Worm (Caenorhabditis elegans) whole organism, late embryonic: ENCODE results near the gene srx-88.
A peak's percentile ranks its signal among the peaks of the same experiment; 100 is the strongest.

Experiments used
- C08G9.2 ChIP-seq: sonication (generic microtip); optimal IDR thresholded peaks from 2 replicates; lab custom pipeline; 2016; ENCODE audit warnings: mild to moderate bottlenecking, missing genetic modification characterization, moderate library complexity, missing compliant biosample characterization
- C38D4.7 ChIP-seq: fragments of 200-800 bp; sonication (Bioruptor generic); optimal IDR thresholded peaks from 2 replicates; lab custom pipeline; 2018; ENCODE audit warnings: mild to moderate bottlenecking, missing genetic modification characterization, moderate library complexity, missing compliant biosample characterization
- F13H6.1 ChIP-seq: sonication (generic microtip); optimal IDR thresholded peaks from 2 replicates; lab custom pipeline; 2016; ENCODE audit warnings: missing genetic modification characterization, missing compliant biosample characterization
- Y22D7AL.16 ChIP-seq: sonication (generic microtip); optimal IDR thresholded peaks from 2 replicates; lab custom pipeline; 2016; ENCODE audit warnings: missing genetic modification characterization, missing compliant biosample characterization
- ceh-19 ChIP-seq: fragments of 200-800 bp; sonication (Bioruptor generic); optimal IDR thresholded peaks from 2 replicates; lab custom pipeline; 2018; ENCODE audit warnings: mild to moderate bottlenecking, missing genetic modification characterization, missing compliant biosample characterization
- ceh-2 ChIP-seq: sonication (generic microtip); optimal IDR thresholded peaks from 2 replicates; lab custom pipeline; 2016; ENCODE audit warnings: missing genotype, missing genetic modification characterization, missing compliant biosample characterization
- ceh-22 ChIP-seq: sonication (generic microtip); optimal IDR thresholded peaks from 2 replicates; lab custom pipeline; 2017; ENCODE audit warnings: missing biosample characterization, missing genetic modification characterization
- ceh-30 ChIP-seq: fragments of 150-350 bp; optimal IDR thresholded peaks from 2 replicates; lab custom pipeline; 2014; ENCODE audit warnings: missing biosample characterization, missing genetic modification characterization
- ceh-34 ChIP-seq: sonication (generic microtip); optimal IDR thresholded peaks from 2 replicates; lab custom pipeline; 2016; ENCODE audit warnings: mild to moderate bottlenecking, missing genetic modification characterization, missing compliant biosample characterization
- ceh-6 ChIP-seq: fragments of 200-800 bp; sonication (Bioruptor generic); optimal IDR thresholded peaks from 2 replicates; lab custom pipeline; 2018; ENCODE audit warnings: mild to moderate bottlenecking, missing genetic modification characterization, missing compliant biosample characterization
- che-1 ChIP-seq: sonication (generic microtip); optimal IDR thresholded peaks from 2 replicates; lab custom pipeline; 2016; ENCODE audit warnings: mild to moderate bottlenecking, missing genetic modification characterization, missing compliant biosample characterization
- dve-1 ChIP-seq: sonication (generic microtip); optimal IDR thresholded peaks from 2 replicates; lab custom pipeline; 2017; ENCODE audit warnings: antibody characterized with exemption, mild to moderate bottlenecking, missing genetic modification characterization, missing compliant biosample characterization
- elt-4 ChIP-seq: sonication (generic microtip); optimal IDR thresholded peaks from 2 replicates; lab custom pipeline; 2016; ENCODE audit warnings: missing genetic modification characterization, missing compliant biosample characterization
- eyg-1 ChIP-seq: sonication (generic microtip); optimal IDR thresholded peaks from 2 replicates; lab custom pipeline; 2016; ENCODE audit warnings: missing genotype, missing genetic modification characterization, missing compliant biosample characterization
- fax-1 ChIP-seq: sonication (generic microtip); optimal IDR thresholded peaks from 2 replicates; lab custom pipeline; 2016; ENCODE audit warnings: missing genotype, missing genetic modification characterization, missing compliant biosample characterization
- fkh-6 ChIP-seq: sonication (generic microtip); optimal IDR thresholded peaks from 2 replicates; lab custom pipeline; 2016; ENCODE audit warnings: missing genetic modification characterization, missing compliant biosample characterization
- hlh-15 ChIP-seq: sonication (generic microtip); optimal IDR thresholded peaks from 2 replicates; lab custom pipeline; 2016; ENCODE audit warnings: missing genetic modification characterization, missing compliant biosample characterization
- hlh-30 ChIP-seq: sonication (generic microtip); optimal IDR thresholded peaks from 2 replicates; lab custom pipeline; 2017; ENCODE audit warnings: antibody characterized with exemption, missing genetic modification characterization, missing compliant biosample characterization; ENCODE audit not compliant: insufficient read depth
- lin-11 ChIP-seq: fragments of 200-800 bp; sonication (Bioruptor generic); optimal IDR thresholded peaks from 2 replicates; lab custom pipeline; 2018; ENCODE audit warnings: mild to moderate bottlenecking, missing genetic modification characterization, missing compliant biosample characterization
- madf-2 ChIP-seq: sonication (generic microtip); optimal IDR thresholded peaks from 2 replicates; lab custom pipeline; 2017; ENCODE audit warnings: missing genetic modification characterization, missing compliant biosample characterization
- nhr-232 ChIP-seq: sonication (generic microtip); optimal IDR thresholded peaks from 2 replicates; lab custom pipeline; 2016; ENCODE audit warnings: missing genetic modification characterization, missing compliant biosample characterization
- npax-4 ChIP-seq: sonication (generic microtip); optimal IDR thresholded peaks from 2 replicates; lab custom pipeline; 2016; ENCODE audit warnings: missing genetic modification characterization, missing compliant biosample characterization
- pag-3 ChIP-seq: sonication (generic microtip); optimal IDR thresholded peaks from 2 replicates; lab custom pipeline; 2016; ENCODE audit warnings: missing compliant biosample characterization, missing genetic modification characterization, borderline replicate concordance
- pat-9 ChIP-seq: fragments of 200-800 bp; sonication (Bioruptor generic); optimal IDR thresholded peaks from 2 replicates; lab custom pipeline; 2018; ENCODE audit warnings: mild to moderate bottlenecking, missing genetic modification characterization, moderate library complexity, missing compliant biosample characterization
- ref-2 ChIP-seq: sonication (generic microtip); optimal IDR thresholded peaks from 2 replicates; lab custom pipeline; 2016; ENCODE audit warnings: missing genetic modification characterization, missing compliant biosample characterization
- rnt-1 ChIP-seq: sonication (generic microtip); optimal IDR thresholded peaks from 2 replicates; lab custom pipeline; 2016; ENCODE audit warnings: missing genetic modification characterization, missing compliant biosample characterization
- sox-4 ChIP-seq: sonication (generic microtip); optimal IDR thresholded peaks from 2 replicates; lab custom pipeline; 2017; ENCODE audit warnings: mild to moderate bottlenecking, missing genetic modification characterization, inconsistent platforms, missing compliant biosample characterization
- syd-9 ChIP-seq: sonication (generic microtip); optimal IDR thresholded peaks from 2 replicates; lab custom pipeline; 2016; ENCODE audit warnings: mild to moderate bottlenecking, missing genetic modification characterization, moderate library complexity, missing compliant biosample characterization
- tbx-2 ChIP-seq: sonication (generic microtip); optimal IDR thresholded peaks from 2 replicates; lab custom pipeline; 2016; ENCODE audit warnings: missing genetic modification characterization, missing compliant biosample characterization
- ttx-3 ChIP-seq: sonication (generic microtip); optimal IDR thresholded peaks from 2 replicates; lab custom pipeline; 2016; ENCODE audit warnings: missing genetic modification reagents, missing genetic modification characterization, missing compliant biosample characterization
- unc-3 ChIP-seq, 2 experiments: fragments of 200-800 bp in 1 of 2; sonication (Bioruptor generic) in 1 of 2; sonication (generic microtip) in 1 of 2; conservative IDR thresholded peaks in 1 of 2; optimal IDR thresholded peaks in 1 of 2; 2 replicates each; pipeline versions ENCODE4 v1.3.6 to Lab custom; 2016 to 2022; ENCODE audit warnings: missing compliant biosample characterization in 2 of 2, missing genetic modification characterization in 2 of 2, missing genetic modification reagents in 1 of 2
- unc-42 ChIP-seq: sonication (generic microtip); optimal IDR thresholded peaks from 2 replicates; lab custom pipeline; 2016; ENCODE audit warnings: missing genotype, missing genetic modification characterization, missing compliant biosample characterization
- unc-55 ChIP-seq: sonication (generic microtip); optimal IDR thresholded peaks from 2 replicates; lab custom pipeline; 2017; ENCODE audit warnings: missing biosample characterization, missing genetic modification reagents, missing genetic modification characterization
- unc-86 ChIP-seq: sonication (generic microtip); optimal IDR thresholded peaks from 2 replicates; lab custom pipeline; 2016; ENCODE audit warnings: missing genetic modification characterization, missing compliant biosample characterization
- zip-5 ChIP-seq: sonication (generic microtip); optimal IDR thresholded peaks from 2 replicates; lab custom pipeline; 2016; ENCODE audit warnings: missing genetic modification characterization, missing compliant biosample characterization

The srx-88 gene

ce11 chrV:11548914-11549406 lies 34.4 kb upstream of the srx-88 start, which contains the start of the genes F38B7.17 and F38B7.3 (continued):
- TF ChIP-seq ceh-2 (tag; lab: Kevin White, UChicago) = no peak
- no peak for TF ChIP-seq lin-11 (tag; lab: Kevin White, UChicago)
- no peak for TF ChIP-seq sox-4 (tag; lab: Kevin White, UChicago)
- TF ChIP-seq madf-2 (tag; lab: Kevin White, UChicago) = no peak
- TF ChIP-seq unc-55 (GFP tag; lab: Kevin White, UChicago) = peak; percentile 51

DNA sequence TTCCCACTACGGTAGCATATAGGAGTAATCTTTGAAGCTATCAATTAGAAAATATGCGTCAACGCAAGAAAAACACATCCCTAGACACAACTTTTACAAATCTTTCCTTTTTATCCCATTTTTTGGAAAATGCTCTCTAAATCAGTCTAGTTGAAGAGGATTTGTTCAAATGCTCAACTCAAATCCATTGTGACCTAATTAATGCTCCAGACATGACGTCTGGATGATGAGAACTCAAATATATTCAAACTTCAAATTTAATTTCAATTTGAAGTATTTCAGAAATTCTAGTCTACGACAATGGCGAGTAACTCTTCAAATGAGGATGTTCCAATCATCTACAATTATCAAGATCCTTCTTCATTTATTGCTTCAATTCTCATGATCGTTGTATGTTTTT lies 30.9 kb upstream of the srx-88 start, which contains the start of gene srx-85:
srx-85 (plus strand) TSS at position 301 of the 400 bp plus-strand sequence.
- TF ChIP-seq dve-1 (tag; lab: Kevin White, UChicago) (no peak), C08G9.2 (tag; lab: Kevin White, UChicago) (no peak), fkh-6 (tag; lab: Kevin White, UChicago) (no peak), sox-4 (tag; lab: Kevin White, UChicago) (no peak), ceh-34 (tag; lab: Kevin White, UChicago) (no peak), ceh-6 (GFP tag; lab: Kevin White, UChicago) (no peak), zip-5 (tag; lab: Kevin White, UChicago) (no peak), ttx-3 (tag; lab: Kevin White, UChicago) (no peak), elt-4 (no peak), tbx-2 (tag; lab: Kevin White, UChicago) (no peak), hlh-30 (tag; lab: Kevin White, UChicago) (no peak)
- TF ChIP-seq, all 69 proteins: peak for 0

- no peak for TF ChIP-seq pag-3 (tag; lab: Kevin White, UChicago)
- no peak for TF ChIP-seq npax-4 (tag; lab: Kevin White, UChicago)
- TF ChIP-seq unc-55 (GFP tag; lab: Kevin White, UChicago) = no peak
- no peak for TF ChIP-seq unc-42 (tag; lab: Kevin White, UChicago)
- TF ChIP-seq sox-4 (tag; lab: Kevin White, UChicago) = no peak
- TF ChIP-seq unc-3 (GFP tag; conservative IDR thresholded peaks at IDR 0.05; lab: Robert Waterston, UW) = no peak
- no peak for TF ChIP-seq unc-3 (tag; optimal IDR thresholded peaks at IDR 0.05; lab: Kevin White, UChicago)
- no peak for TF ChIP-seq fkh-6 (tag; lab: Kevin White, UChicago)
- TF ChIP-seq unc-86 = no peak
- TF ChIP-seq ceh-34 (tag; lab: Kevin White, UChicago) = no peak
- TF ChIP-seq syd-9 (tag; lab: Kevin White, UChicago) = no peak
- TF ChIP-seq hlh-30 (tag; lab: Kevin White, UChicago) = no peak
- no peak for TF ChIP-seq F13H6.1
- TF ChIP-seq ref-2 = no peak
- no peak for TF ChIP-seq nhr-232 (tag; lab: Kevin White, UChicago)
- no peak for TF ChIP-seq Y22D7AL.16
- TF ChIP-seq C38D4.7 = no peak
- TF ChIP-seq C08G9.2 (tag; lab: Kevin White, UChicago) = no peak
- TF ChIP-seq pat-9 (tag; lab: Kevin White, UChicago) = no peak
- TF ChIP-seq zip-5 (tag; lab: Kevin White, UChicago) = no peak
Observed at ce11 chrV:11554260-11554659, 29.1 kb upstream of the srx-88 start, which contains the start of gene duo-1. Gene duo-1, plus strand, starts transcription at chrV:11554630.

DNA sequence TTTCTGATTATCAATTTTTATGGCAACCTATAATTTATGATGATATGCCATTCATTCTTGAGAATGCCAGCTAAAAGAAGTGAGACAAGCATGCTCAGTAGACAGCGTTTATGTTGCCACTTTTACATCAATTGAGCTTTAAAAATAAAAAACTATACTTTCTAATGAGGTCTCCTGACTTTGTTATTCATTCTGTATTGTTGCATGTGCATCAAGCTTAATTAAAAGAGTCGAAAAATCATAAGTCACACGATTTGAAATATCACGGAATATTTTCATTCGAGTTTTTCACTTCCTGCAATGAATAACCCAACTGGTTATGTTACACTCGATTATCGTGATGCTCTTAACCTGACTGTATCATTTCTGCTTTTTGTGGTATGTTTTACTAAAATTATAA lies 20.7 kb upstream of the srx-88 start, which contains the start of gene srx-86:
srx-86 (plus strand) TSS at position 301 of the 400 bp plus-strand sequence.
- no peak for TF ChIP-seq ceh-30 (tag; lab: Kevin White, UChicago)
- TF ChIP-seq, all 69 proteins: peak for 0

DNA sequence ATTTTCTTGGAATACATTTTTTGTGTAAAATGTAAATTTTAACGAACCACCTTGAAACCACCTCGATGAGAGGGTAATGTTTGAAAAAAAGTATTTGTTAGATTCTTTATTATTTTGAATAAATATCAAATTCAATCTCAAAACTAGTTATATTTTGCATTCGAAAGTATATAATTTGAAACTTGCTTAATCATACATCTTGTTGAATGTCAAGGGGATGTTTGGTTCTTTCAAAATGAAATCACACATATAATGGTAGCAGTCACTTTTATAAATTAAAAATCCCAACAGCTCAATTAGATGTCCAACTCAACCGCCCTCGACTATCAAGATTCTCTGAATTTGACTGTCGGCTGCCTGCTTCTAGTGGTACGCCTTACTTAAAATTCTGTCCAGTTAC lies 18.7 kb upstream of the srx-88 start, which contains the start of gene srx-87:
srx-87 (plus strand) TSS at position 301 of the 400 bp plus-strand sequence.
- TF ChIP-seq che-1 (no peak), lin-11 (tag; lab: Kevin White, UChicago) (no peak)

DNA sequence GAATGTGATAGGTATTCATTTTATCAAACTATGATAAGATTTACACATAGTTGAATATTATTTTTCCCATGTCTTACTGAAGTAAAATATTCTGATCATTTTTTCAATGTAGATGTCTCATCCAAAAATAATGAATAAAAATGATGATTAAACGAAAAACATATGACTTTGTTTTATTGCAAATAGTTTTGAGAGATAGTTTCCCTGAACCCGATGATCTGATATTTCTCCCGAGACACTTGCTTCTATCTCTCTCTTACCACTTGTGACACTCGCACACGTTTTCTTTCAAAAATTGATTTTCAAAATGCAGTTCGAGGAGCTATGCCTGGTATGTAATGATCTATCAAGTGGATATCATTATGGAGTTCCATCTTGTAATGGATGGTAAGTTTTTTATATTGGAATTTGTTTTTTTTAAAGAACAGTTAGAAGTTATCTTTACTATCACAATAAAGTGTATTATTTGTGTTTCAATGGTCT lies 13.1 kb upstream of the srx-88 start, which contains the start of the genes nhr-101 and pms-2:
nhr-101 (plus strand) TSS at position 308 of the 483 bp plus-strand sequence.
pms-2 (minus strand) TSS at position 433 of the 483 bp plus-strand sequence.
- no peak for TF ChIP-seq fax-1 (tag; lab: Kevin White, UChicago)
- no peak for TF ChIP-seq lin-11 (tag; lab: Kevin White, UChicago)
- no peak for TF ChIP-seq ceh-34 (tag; lab: Kevin White, UChicago)
- TF ChIP-seq ceh-19 (GFP tag; lab: Kevin White, UChicago) = no peak
- no peak for TF ChIP-seq eyg-1 (tag; lab: Kevin White, UChicago)
- TF ChIP-seq ceh-22 = no peak
- TF ChIP-seq C08G9.2 (tag; lab: Kevin White, UChicago) = no peak
- TF ChIP-seq rnt-1 (tag; lab: Kevin White, UChicago) = no peak
- TF ChIP-seq ceh-6 (GFP tag; lab: Kevin White, UChicago) = no peak
- no peak for TF ChIP-seq hlh-30 (tag; lab: Kevin White, UChicago)
- TF ChIP-seq hlh-15 = no peak
